Fruit fly (Drosophila melanogaster) whole organism, embryonic: ENCODE measurements around the gene GlyRS.

Source experiments
- Atf6 ChIP-seq: fragments of 200-800 bp; sonication (Bioruptor generic); IDR thresholded peaks from 2 replicates; pipeline ENCODE4 v1.3.6; 2022; ENCODE audit warnings: missing biosample characterization, missing genetic modification characterization
- CG31224 ChIP-seq: fragments of 200-800 bp; sonication (Bioruptor generic); IDR thresholded peaks from 2 replicates; pipeline ENCODE4 v1.3.6; 2022; ENCODE audit warnings: missing biosample characterization, missing genetic modification characterization
- CG6813 ChIP-seq: fragments of 200-800 bp; sonication (Bioruptor generic); optimal IDR thresholded peaks from 2 replicates; lab custom pipeline; 2017; ENCODE audit warnings: missing biosample characterization, missing genetic modification characterization, mild to moderate bottlenecking, moderate library complexity, missing genetic modification reagents
- NfI ChIP-seq: fragments of 200-800 bp; sonication (Bioruptor generic); optimal IDR thresholded peaks from 3 replicates; lab custom pipeline; 2018; ENCODE audit warnings: missing biosample characterization, mild to moderate bottlenecking, missing genetic modification characterization, moderate library complexity
- Ravus ChIP-seq: fragments of 200-800 bp; sonication (Bioruptor generic); IDR thresholded peaks from 2 replicates; pipeline ENCODE4 v1.3.6; 2022; ENCODE audit warnings: missing biosample characterization, missing genetic modification characterization
- Sry-β ChIP-seq: fragments of 200-800 bp; sonication (Bioruptor generic); optimal IDR thresholded peaks from 2 replicates; lab custom pipeline; 2018; ENCODE audit warnings: missing biosample characterization, mild to moderate bottlenecking, missing genetic modification characterization, moderate library complexity
- br ChIP-seq: fragments of >200 bp; optimal IDR thresholded peaks from 2 replicates; lab custom pipeline; 2017
- dan ChIP-seq: fragments of 200-800 bp; sonication (Bioruptor generic); IDR thresholded peaks from 2 replicates; pipeline ENCODE4 v1.3.6; 2022; ENCODE audit warnings: missing biosample characterization, missing genetic modification characterization
- stwl ChIP-seq: fragments of 200-800 bp; sonication (Bioruptor generic); optimal IDR thresholded peaks from 3 replicates; lab custom pipeline; 2018; ENCODE audit warnings: missing biosample characterization, mild to moderate bottlenecking, missing genetic modification characterization, moderate library complexity

- TF ChIP-seq Ravus (GFP tag; lab: Robert Waterston, UW) (no peak), br (lab: Kevin White, UChicago) (no peak), CG6813 (GFP tag; lab: Kevin White, UChicago) (no peak), Sry-β (GFP tag; lab: Kevin White, UChicago) (no peak), NfI (GFP tag; lab: Kevin White, UChicago) (no peak), CG31224 (no peak), stwl (no peak), dan (GFP tag; lab: Robert Waterston, UW) (no peak), Atf6 (GFP tag; lab: Robert Waterston, UW) (no peak)
Measured at dm6 chr3L:15101639-15102413, 6.9 kb downstream of the GlyRS start.
